Worm (Caenorhabditis elegans) whole organism, L4/young adult: ENCODE results near the gene agt-1.

ENCODE experiments used
- dao-5 ChIP-seq: sonication (generic microtip); optimal IDR thresholded peaks from 2 replicates; lab custom pipeline; 2016; ENCODE audit warnings: missing genotype, missing genetic modification characterization, moderate library complexity, missing compliant biosample characterization
- him-1 ChIP-seq: sonication (generic microtip); optimal IDR thresholded peaks from 2 replicates; lab custom pipeline; 2016; ENCODE audit warnings: missing genotype, missing genetic modification reagents, missing genetic modification characterization, missing compliant biosample characterization

DNA sequence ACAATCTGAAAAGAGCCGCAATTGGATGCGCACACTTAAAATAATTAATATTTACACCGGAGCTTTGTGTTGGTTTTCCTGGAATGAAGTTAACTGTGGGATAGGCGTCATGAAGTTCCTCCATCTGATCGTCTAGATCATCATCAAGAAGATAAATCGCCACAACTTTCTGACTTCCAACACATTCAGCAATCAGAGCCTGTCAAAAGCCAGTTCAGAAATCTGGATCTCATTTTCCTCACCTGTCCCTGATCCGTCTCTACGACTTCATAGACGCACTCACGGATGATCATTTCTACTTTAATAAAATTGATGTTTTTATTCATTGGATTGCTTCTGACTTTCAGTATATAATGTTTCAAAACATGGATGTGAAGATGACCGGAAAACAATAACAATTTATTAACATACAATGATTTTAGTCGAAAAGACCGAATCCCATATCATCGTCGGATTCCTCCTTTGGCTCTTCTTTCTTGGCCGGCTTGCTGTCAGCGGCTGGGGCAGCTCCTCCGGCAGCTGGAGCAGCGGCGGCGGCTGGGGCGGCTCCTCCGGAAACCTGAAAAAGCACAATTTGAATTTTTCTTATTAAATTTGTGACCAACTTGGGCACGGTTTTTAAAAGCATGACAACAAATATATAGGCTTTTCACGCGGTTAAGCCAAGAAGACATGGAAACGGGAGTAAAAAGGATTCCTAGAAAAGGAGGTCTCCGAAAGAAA, at the start of gene agt-1:
- TF ChIP-seq him-1 (tag; lab: Kevin White, UChicago) (no peak), dao-5 (tag; lab: Kevin White, UChicago) (no peak)
